Worm (Caenorhabditis elegans) whole organism, L4 larva: ENCODE measurements around the gene F33A8.7.

Source experiments
- fkh-10 ChIP-seq: fragments of 150-350 bp; optimal IDR thresholded peaks from 2 replicates; lab custom pipeline; 2014; ENCODE audit warnings: missing biosample characterization, missing genetic modification reagents, missing genetic modification characterization
- lin-15B ChIP-seq: fragments of 150-350 bp; sonication (generic microtip); optimal IDR thresholded peaks from 3 replicates; lab custom pipeline; 2014; ENCODE audit warnings: missing biosample characterization, missing genetic modification characterization
- nhr-237 ChIP-seq: sonication (generic microtip); optimal IDR thresholded peaks from 2 replicates; lab custom pipeline; 2017; ENCODE audit warnings: missing biosample characterization, missing genetic modification characterization
- snpc-4 ChIP-seq: fragments of 150-350 bp; optimal IDR thresholded peaks from 2 replicates; lab custom pipeline; 2014; ENCODE audit warnings: missing biosample characterization, missing genetic modification characterization

ce11 chrII:11030297-11030696, 4.8 kb upstream of the F33A8.7 start, which contains the start of gene nlp-18:
- TF ChIP-seq fkh-10: no peak
- TF ChIP-seq nhr-237 (tag; lab: Kevin White, UChicago): no peak
- TF ChIP-seq lin-15B (tag; lab: Kevin White, UChicago): no peak
- no peak for TF ChIP-seq snpc-4 (tag; lab: Kevin White, UChicago)
